Fruit fly (Drosophila melanogaster) whole organism, wandering third instar larva: ENCODE results near the gene CG4598.
A peak's percentile ranks its signal among the peaks of the same experiment; 100 is the strongest.

Experiments
- Abd-B ChIP-seq: fragments of >200 bp; optimal IDR thresholded peaks from 2 replicates; lab custom pipeline; 2017; ENCODE audit warnings: missing biosample characterization, missing genetic modification characterization
- CG32264 ChIP-seq: fragments of 200-800 bp; sonication (Bioruptor generic); optimal IDR thresholded peaks from 2 replicates; lab custom pipeline; 2016; ENCODE audit warnings: missing biosample characterization, missing genetic modification characterization
- CG9705 ChIP-seq: fragments of 200-800 bp; sonication (Bioruptor generic); optimal IDR thresholded peaks from 2 replicates; lab custom pipeline; 2018; ENCODE audit warnings: missing biosample characterization, mild to moderate bottlenecking, missing genetic modification characterization
- CrebA ChIP-seq: fragments of 200-800 bp; sonication (Bioruptor generic); optimal IDR thresholded peaks from 2 replicates; lab custom pipeline; 2016; ENCODE audit warnings: missing biosample characterization, mild to moderate bottlenecking, missing genetic modification characterization, borderline replicate concordance
- Dfd ChIP-seq: fragments of >200 bp; optimal IDR thresholded peaks from 2 replicates; lab custom pipeline; 2017; ENCODE audit warnings: missing biosample characterization, missing genetic modification characterization
- Dif ChIP-seq: fragments of 200-275, 200-300 bp; sonication (Bioruptor generic); optimal IDR thresholded peaks from 2 replicates; lab custom pipeline; 2018; ENCODE audit warnings: missing biosample characterization, missing genetic modification characterization; ENCODE audit not compliant: partially characterized antibody
- GATAd ChIP-seq: sonication (Bioruptor generic); optimal IDR thresholded peaks from 2 replicates; lab custom pipeline; 2016; ENCODE audit warnings: missing biosample characterization, missing genetic modification characterization
- HLH106 ChIP-seq: fragments of 200-800 bp; optimal IDR thresholded peaks from 3 replicates; lab custom pipeline; 2019; ENCODE audit warnings: missing biosample characterization, mild to moderate bottlenecking, missing genetic modification characterization, moderate library complexity
- Hnf4 ChIP-seq: fragments of 200-800 bp; sonication (Bioruptor generic); optimal IDR thresholded peaks from 2 replicates; lab custom pipeline; 2016; ENCODE audit warnings: missing biosample characterization, mild to moderate bottlenecking, missing genetic modification characterization
- Hr78 ChIP-seq: fragments of >200 bp; optimal IDR thresholded peaks from 2 replicates; lab custom pipeline; 2017; ENCODE audit warnings: missing biosample characterization, missing genetic modification characterization
- Hr83 ChIP-seq: fragments of 200-300 bp; sonication (Bioruptor generic); optimal IDR thresholded peaks from 2 replicates; lab custom pipeline; 2016; ENCODE audit warnings: missing biosample characterization, mild to moderate bottlenecking, missing genetic modification characterization, moderate library complexity; ENCODE audit not compliant: poor library complexity, severe bottlenecking
- Jra ChIP-seq: sonication (Bioruptor generic); optimal IDR thresholded peaks from 2 replicates; lab custom pipeline; 2016; ENCODE audit warnings: missing biosample characterization, missing genetic modification characterization
- Mio ChIP-seq: sonication (Bioruptor generic); optimal IDR thresholded peaks from 2 replicates; lab custom pipeline; 2016; ENCODE audit warnings: missing biosample characterization, missing genetic modification characterization
- Myc ChIP-seq: fragments of >200 bp; optimal IDR thresholded peaks from 2 replicates; lab custom pipeline; 2017
- N ChIP-seq: fragments of >200 bp; optimal IDR thresholded peaks from 2 replicates; lab custom pipeline; 2018; ENCODE audit warnings: missing biosample characterization, missing external identifiers, missing genetic modification characterization
- OdsH ChIP-seq: fragments of 200-800 bp; sonication (Bioruptor generic); optimal IDR thresholded peaks from 2 replicates; lab custom pipeline; 2016; ENCODE audit warnings: missing biosample characterization, mild to moderate bottlenecking, missing genetic modification characterization
- Rel ChIP-seq, 2 experiments: fragments of 200-800 bp; sonication (Bioruptor generic) in 1 of 2; optimal IDR thresholded peaks; 2 replicates in 1 of 2; 3 replicates in 1 of 2; lab custom pipeline; 2016 to 2019; ENCODE audit warnings: mild to moderate bottlenecking in 2 of 2, missing biosample characterization in 2 of 2, missing genetic modification characterization in 2 of 2, moderate library complexity in 1 of 2
- Sp1 ChIP-seq: fragments of 200-800 bp; sonication (Bioruptor generic); optimal IDR thresholded peaks from 3 replicates; lab custom pipeline; 2019; ENCODE audit warnings: missing biosample characterization, mild to moderate bottlenecking, missing genetic modification characterization, moderate library complexity
- Vsx2 ChIP-seq: fragments of 200-300, 225-300 bp; sonication (Bioruptor generic); optimal IDR thresholded peaks from 2 replicates; lab custom pipeline; 2018; ENCODE audit warnings: missing biosample characterization, missing genetic modification characterization; ENCODE audit not compliant: partially characterized antibody
- br ChIP-seq: fragments of 200-800 bp; sonication (Bioruptor generic); optimal IDR thresholded peaks from 2 replicates; lab custom pipeline; 2016; ENCODE audit warnings: missing biosample characterization, missing genetic modification characterization
- brk ChIP-seq: fragments of 200-800 bp; sonication (Bioruptor generic); optimal IDR thresholded peaks from 2 replicates; lab custom pipeline; 2016; ENCODE audit warnings: missing biosample characterization, mild to moderate bottlenecking, missing genetic modification characterization
- dl ChIP-seq, 2 experiments: fragments of 175-275, 200-275 bp in 1 of 2; fragments of 200-275 bp in 1 of 2; sonication (Bioruptor generic); optimal IDR thresholded peaks; lab custom pipeline; 2018; ENCODE audit warnings: mild to moderate bottlenecking in 2 of 2, missing biosample characterization in 2 of 2, missing genetic modification characterization in 2 of 2, moderate library complexity in 2 of 2; ENCODE audit not compliant: partially characterized antibody in 2 of 2, insufficient read depth in 1 of 2
- dmrt93B ChIP-seq: fragments of 200-800 bp; sonication (Bioruptor generic); optimal IDR thresholded peaks from 2 replicates; lab custom pipeline; 2018; ENCODE audit warnings: missing biosample characterization, mild to moderate bottlenecking, missing genetic modification characterization
- dsf ChIP-seq: sonication (Bioruptor generic); optimal IDR thresholded peaks from 2 replicates; lab custom pipeline; 2016; ENCODE audit warnings: missing biosample characterization, missing genetic modification characterization, borderline replicate concordance
- ey ChIP-seq: fragments of 200-800 bp; sonication (Bioruptor generic); optimal IDR thresholded peaks from 2 replicates; lab custom pipeline; 2016; ENCODE audit warnings: missing biosample characterization, missing genetic modification characterization
- foxo ChIP-seq, 2 experiments: fragments of 200-800 bp; sonication (Bioruptor generic); optimal IDR thresholded peaks; 2 replicates in 1 of 2; 3 replicates in 1 of 2; lab custom pipeline; 2016 to 2017; ENCODE audit warnings: missing biosample characterization in 2 of 2, missing genetic modification characterization in 2 of 2
- fru ChIP-seq: fragments of 200-800 bp; sonication (Bioruptor generic); optimal IDR thresholded peaks from 3 replicates; lab custom pipeline; 2016; ENCODE audit warnings: missing biosample characterization, mild to moderate bottlenecking, missing genetic modification characterization
- h ChIP-seq: fragments of 200-800 bp; sonication (Bioruptor generic); optimal IDR thresholded peaks from 3 replicates; lab custom pipeline; 2016; ENCODE audit warnings: missing biosample characterization, mild to moderate bottlenecking, missing genetic modification characterization
- jim ChIP-seq: fragments of 175-275, 200-325 bp; sonication (Bioruptor generic); optimal IDR thresholded peaks from 2 replicates; lab custom pipeline; 2016; ENCODE audit warnings: missing biosample characterization, mild to moderate bottlenecking, missing genetic modification characterization
- lola ChIP-seq: fragments of >200 bp; optimal IDR thresholded peaks from 2 replicates; lab custom pipeline; 2017; ENCODE audit warnings: missing biosample characterization, missing genetic modification characterization
- pan ChIP-seq: fragments of >200 bp; optimal IDR thresholded peaks from 2 replicates; lab custom pipeline; 2017
- psq ChIP-seq: fragments of 200-800 bp; sonication (Bioruptor generic); optimal IDR thresholded peaks from 3 replicates; lab custom pipeline; 2017; ENCODE audit warnings: missing biosample characterization, mild to moderate bottlenecking, missing genetic modification characterization, moderate library complexity
- rgr ChIP-seq: fragments of 200-800 bp; sonication (Bioruptor generic); optimal IDR thresholded peaks from 3 replicates; lab custom pipeline; 2016; ENCODE audit warnings: missing biosample characterization, mild to moderate bottlenecking, missing genetic modification characterization
- sage ChIP-seq: fragments of 200-800 bp; sonication (Bioruptor generic); optimal IDR thresholded peaks from 2 replicates; lab custom pipeline; 2016; ENCODE audit warnings: missing biosample characterization, mild to moderate bottlenecking, missing genetic modification characterization
- sv ChIP-seq: fragments of 200-800 bp; sonication (Bioruptor generic); optimal IDR thresholded peaks from 3 replicates; lab custom pipeline; 2016; ENCODE audit warnings: missing biosample characterization, missing genetic modification characterization
- tai ChIP-seq: sonication (Bioruptor generic); optimal IDR thresholded peaks from 2 replicates; lab custom pipeline; 2016; ENCODE audit warnings: missing biosample characterization, missing genetic modification characterization
- usp ChIP-seq: fragments of >200 bp; optimal IDR thresholded peaks from 2 replicates; lab custom pipeline; 2017; ENCODE audit warnings: missing biosample characterization, missing genetic modification characterization
- woc ChIP-seq: sonication (Bioruptor generic); optimal IDR thresholded peaks from 2 replicates; lab custom pipeline; 2016; ENCODE audit warnings: missing biosample characterization, mild to moderate bottlenecking, missing genetic modification characterization

Gene CG4598

dm6 chr2L:9938631-9939256 is 20.3 kb downstream of the CG4598 start, which contains the start of the genes Datp and CG4619:
TSS of gene Datp (minus strand) at chr2L:9938790.
TSS of gene CG4619 (plus strand) at chr2L:9938863.
- TF ChIP-seq Jra (GFP tag; lab: Kevin White, UChicago) (peak; percentile 58), ey (GFP tag; lab: Kevin White, UChicago) (no peak), woc (GFP tag; lab: Kevin White, UChicago) (no peak), dsf (no peak), Hnf4 (GFP tag; lab: Kevin White, UChicago) (peak; percentile 83), GATAd (GFP tag; lab: Kevin White, UChicago) (no peak), brk (GFP tag; lab: Kevin White, UChicago) (no peak), CG32264 (GFP tag; lab: Kevin White, UChicago) (peak; percentile 20), Hr78 (GFP tag; lab: Kevin White, UChicago) (no peak), pan (lab: Kevin White, UChicago) (no peak), fru (GFP tag; lab: Kevin White, UChicago) (peak; percentile 52), dmrt93B (GFP tag; lab: Kevin White, UChicago) (no peak), tai (GFP tag; lab: Kevin White, UChicago) (no peak), CrebA (no peak), sage (no peak), jim (GFP tag; lab: Kevin White, UChicago) (no peak), HLH106 (tag; lab: Kevin White, UChicago) (peak; percentile 49), Abd-B (GFP tag; lab: Kevin White, UChicago) (no peak), Sp1 (GFP tag; lab: Kevin White, UChicago) (peak; percentile 34), foxo (GFP tag; optimal IDR thresholded peaks at IDR 0.05; lab: Kevin White, UChicago) (peak; percentile 2 to 69), Mio (no peak), br (peak; percentile 58), CG9705 (GFP tag; lab: Kevin White, UChicago) (peak; percentile 40), Myc (lab: Kevin White, UChicago) (peak; percentile 89), rgr (peak; percentile 78), Vsx2 (GFP tag; lab: Kevin White, UChicago) (no peak), dl (GFP tag; optimal IDR thresholded peaks at IDR 0.05; lab: Kevin White, UChicago; ENCODE audit: insufficient read depth in 1 of 2, partially characterized antibody in 2 of 2) (no peak), lola (GFP tag; lab: Kevin White, UChicago) (no peak), Dfd (no peak), h (peak; percentile 60), Dif (GFP tag; lab: Kevin White, UChicago) (no peak), sv (GFP tag; lab: Kevin White, UChicago) (peak; percentile 46), Hr83 (GFP tag; lab: Kevin White, UChicago) (peak; percentile 78), Rel (GFP tag; optimal IDR thresholded peaks at IDR 0.05; lab: Kevin White, UChicago) (no peak), Rel (tag; optimal IDR thresholded peaks at IDR 0.05; lab: Kevin White, UChicago) (peak; percentile 36), N (GFP tag; lab: Kevin White, UChicago) (no peak), OdsH (GFP tag; lab: Kevin White, UChicago) (peak; percentile 52), usp (GFP tag; lab: Kevin White, UChicago) (no peak), psq (peak; percentile 23)

- TF ChIP-seq CG9705 (GFP tag; lab: Kevin White, UChicago) = no peak
- no peak for TF ChIP-seq tai (GFP tag; lab: Kevin White, UChicago)
- peak; percentile 39 for TF ChIP-seq fru (GFP tag; lab: Kevin White, UChicago)
- TF ChIP-seq CG32264 (GFP tag; lab: Kevin White, UChicago) = no peak
- no peak for TF ChIP-seq HLH106 (tag; lab: Kevin White, UChicago)
- TF ChIP-seq Vsx2 (GFP tag; lab: Kevin White, UChicago) = no peak
- TF ChIP-seq ey (GFP tag; lab: Kevin White, UChicago) = peak; percentile 31
- no peak for TF ChIP-seq Sp1 (GFP tag; lab: Kevin White, UChicago)
- peak; percentile 40 for TF ChIP-seq rgr
- TF ChIP-seq Rel (GFP tag; optimal IDR thresholded peaks at IDR 0.05; lab: Kevin White, UChicago) = no peak
- no peak for TF ChIP-seq Rel (tag; optimal IDR thresholded peaks at IDR 0.05; lab: Kevin White, UChicago)
- TF ChIP-seq sv (GFP tag; lab: Kevin White, UChicago) = no peak
- no peak for TF ChIP-seq woc (GFP tag; lab: Kevin White, UChicago)
- no peak for TF ChIP-seq GATAd (GFP tag; lab: Kevin White, UChicago)
- no peak for TF ChIP-seq lola (GFP tag; lab: Kevin White, UChicago)
- TF ChIP-seq Mio = no peak
- peak; percentile 67 for TF ChIP-seq h
- TF ChIP-seq Hr83 (GFP tag; lab: Kevin White, UChicago) = no peak
- TF ChIP-seq Dif (GFP tag; lab: Kevin White, UChicago) = no peak
- TF ChIP-seq Dfd = no peak
- TF ChIP-seq dmrt93B (GFP tag; lab: Kevin White, UChicago) = no peak
- TF ChIP-seq dl (GFP tag; optimal IDR thresholded peaks at IDR 0.05; lab: Kevin White, UChicago; ENCODE audit: insufficient read depth in 1 of 2, partially characterized antibody in 2 of 2) = no peak
- peak in 1 of 2 experiments; percentile 36 for TF ChIP-seq foxo (GFP tag; optimal IDR thresholded peaks at IDR 0.05; lab: Kevin White, UChicago)
- no peak for TF ChIP-seq sage
- peak; percentile 64 for TF ChIP-seq Hnf4 (GFP tag; lab: Kevin White, UChicago)
- no peak for TF ChIP-seq dsf
- TF ChIP-seq psq = no peak
- no peak for TF ChIP-seq OdsH (GFP tag; lab: Kevin White, UChicago)
Measured at dm6 chr2L:9943521-9943920, 25.1 kb downstream of the CG4598 start.
